Fruit fly (Drosophila melanogaster) whole organism, prepupa: ENCODE measurements around the gene CG44271.

Experiments
- Blimp-1 ChIP-seq: fragments of 200-800 bp; sonication (Bioruptor generic); optimal IDR thresholded peaks from 3 replicates; lab custom pipeline; 2017; ENCODE audit warnings: missing biosample characterization, missing genetic modification characterization, mild to moderate bottlenecking, moderate library complexity, missing genetic modification reagents
- CG10631 ChIP-seq: fragments of 200-800 bp; sonication (Bioruptor generic); optimal IDR thresholded peaks from 2 replicates; lab custom pipeline; 2016; ENCODE audit warnings: missing biosample characterization, missing genetic modification characterization
- CG11294 ChIP-seq: fragments of 200-800 bp; sonication (Bioruptor generic); IDR thresholded peaks from 2 replicates; pipeline ENCODE4 v1.3.6; 2022; ENCODE audit warnings: missing biosample characterization, missing genetic modification characterization
- CG11902 ChIP-seq: fragments of 200-800 bp; sonication (Bioruptor generic); optimal IDR thresholded peaks from 3 replicates; lab custom pipeline; 2016; ENCODE audit warnings: missing biosample characterization, missing genetic modification characterization
- CG15336 ChIP-seq: fragments of 200-800 bp; sonication (Bioruptor generic); IDR thresholded peaks from 2 replicates; pipeline ENCODE4 v1.3.6; 2022; ENCODE audit warnings: missing biosample characterization, missing genetic modification characterization
- CG1621 ChIP-seq: fragments of 200-800 bp; sonication (Bioruptor generic); optimal IDR thresholded peaks from 3 replicates; lab custom pipeline; 2018; ENCODE audit warnings: missing biosample characterization, mild to moderate bottlenecking, missing genetic modification characterization
- CG16779 ChIP-seq: fragments of 200-800 bp; sonication (Bioruptor generic); optimal IDR thresholded peaks from 3 replicates; lab custom pipeline; 2017; ENCODE audit warnings: missing biosample characterization, mild to moderate bottlenecking, missing genetic modification characterization
- CG31627 ChIP-seq: fragments of 200-800 bp; sonication (Bioruptor generic); optimal IDR thresholded peaks from 3 replicates; lab custom pipeline; 2016; ENCODE audit warnings: missing biosample characterization, missing genetic modification characterization
- CG6163 ChIP-seq: fragments of 200-800 bp; sonication (Bioruptor generic); IDR thresholded peaks from 3 replicates; pipeline ENCODE4 v1.3.6; 2022; ENCODE audit warnings: missing biosample characterization, missing genetic modification characterization
- CG6854 ChIP-seq: fragments of 200-800 bp; sonication (Bioruptor generic); optimal IDR thresholded peaks from 2 replicates; lab custom pipeline; 2017; ENCODE audit warnings: missing biosample characterization, mild to moderate bottlenecking, missing genetic modification characterization
- CG8119 ChIP-seq: fragments of 200-800 bp; sonication (Bioruptor generic); IDR thresholded peaks from 3 replicates; pipeline ENCODE4 v1.3.6; 2022; ENCODE audit warnings: missing biosample characterization, missing genetic modification characterization
- CG8319 ChIP-seq: fragments of 200-800 bp; sonication (Bioruptor generic); optimal IDR thresholded peaks from 3 replicates; lab custom pipeline; 2016; ENCODE audit warnings: missing biosample characterization, missing genetic modification characterization
- CG8632 ChIP-seq: fragments of 200-800 bp; sonication (Bioruptor generic); optimal IDR thresholded peaks from 3 replicates; lab custom pipeline; 2016; ENCODE audit warnings: missing biosample characterization, missing genetic modification characterization
- CG9139 ChIP-seq: fragments of 200-800 bp; sonication (Bioruptor generic); optimal IDR thresholded peaks from 3 replicates; lab custom pipeline; 2017; ENCODE audit warnings: missing biosample characterization, mild to moderate bottlenecking, missing genetic modification characterization
- Eip75B ChIP-seq: fragments of 200-800 bp; sonication (Bioruptor generic); optimal IDR thresholded peaks from 3 replicates; lab custom pipeline; 2016; ENCODE audit warnings: missing biosample characterization, missing genetic modification characterization
- Eip78C ChIP-seq: fragments of 200-800 bp; sonication (Bioruptor generic); peaks from one replicate; lab custom pipeline; 2016; ENCODE audit warnings: missing biosample characterization, missing genetic modification characterization
- Eip93F ChIP-seq: fragments of 200-800 bp; sonication (Bioruptor generic); optimal IDR thresholded peaks from 2 replicates; lab custom pipeline; 2016; ENCODE audit warnings: missing biosample characterization, mild to moderate bottlenecking, missing genetic modification characterization
- Ets21C ChIP-seq: fragments of 200-800 bp; sonication (Bioruptor generic); optimal IDR thresholded peaks from 3 replicates; lab custom pipeline; 2016; ENCODE audit warnings: missing biosample characterization, missing genetic modification characterization
- Ets96B ChIP-seq: fragments of 200-800 bp; optimal IDR thresholded peaks from 2 replicates; lab custom pipeline; 2019; ENCODE audit warnings: missing biosample characterization, mild to moderate bottlenecking, missing genetic modification characterization, moderate library complexity
- Gug ChIP-seq: fragments of 200-800 bp; sonication (Bioruptor generic); IDR thresholded peaks from 2 replicates; pipeline ENCODE4 v1.3.6; 2022; ENCODE audit warnings: missing biosample characterization, missing genetic modification characterization
- Hr39 ChIP-seq: fragments of 200-800 bp; sonication (Bioruptor generic); optimal IDR thresholded peaks from 2 replicates; lab custom pipeline; 2016; ENCODE audit warnings: missing biosample characterization, missing genetic modification characterization
- Lpt ChIP-seq: fragments of 200-800 bp; sonication (Bioruptor generic); optimal IDR thresholded peaks from 3 replicates; lab custom pipeline; 2016; ENCODE audit warnings: missing biosample characterization, missing genetic modification characterization
- Met ChIP-seq: fragments of 200-800 bp; sonication (Bioruptor generic); optimal IDR thresholded peaks from 3 replicates; lab custom pipeline; 2016; ENCODE audit warnings: missing biosample characterization, missing genetic modification characterization
- OdsH ChIP-seq: fragments of 200-800 bp; sonication (Bioruptor generic); optimal IDR thresholded peaks from 3 replicates; lab custom pipeline; 2016; ENCODE audit warnings: missing biosample characterization, missing genetic modification characterization
- Smox ChIP-seq: fragments of 200-800 bp; sonication (Bioruptor generic); optimal IDR thresholded peaks from 3 replicates; lab custom pipeline; 2016; ENCODE audit warnings: missing biosample characterization, missing genetic modification characterization
- Sox102F ChIP-seq: fragments of 200-800 bp; sonication (Bioruptor generic); optimal IDR thresholded peaks from 2 replicates; lab custom pipeline; 2016; ENCODE audit warnings: missing biosample characterization, mild to moderate bottlenecking, missing genetic modification characterization
- Sox14 ChIP-seq: fragments of 200-800 bp; sonication (Bioruptor generic); optimal IDR thresholded peaks from 3 replicates; lab custom pipeline; 2016; ENCODE audit warnings: missing biosample characterization, missing genetic modification characterization
- dac ChIP-seq: fragments of 200-800 bp; sonication (Bioruptor generic); optimal IDR thresholded peaks from 2 replicates; lab custom pipeline; 2017; ENCODE audit warnings: missing biosample characterization, mild to moderate bottlenecking, missing genetic modification characterization
- dsx ChIP-seq: fragments of 200-800 bp; optimal IDR thresholded peaks from 3 replicates; lab custom pipeline; 2019; ENCODE audit warnings: missing biosample characterization, mild to moderate bottlenecking, missing genetic modification characterization, moderate library complexity; ENCODE audit not compliant: poor library complexity, severe bottlenecking
- eg ChIP-seq: fragments of 200-800 bp; sonication (Bioruptor generic); IDR thresholded peaks from 3 replicates; pipeline ENCODE4 v1.3.6; 2022; ENCODE audit warnings: missing biosample characterization, missing genetic modification characterization
- fkh ChIP-seq: fragments of 200-800 bp; sonication (Bioruptor generic); optimal IDR thresholded peaks from 3 replicates; lab custom pipeline; 2017; ENCODE audit warnings: missing biosample characterization, mild to moderate bottlenecking, missing genetic modification characterization, moderate library complexity
- net ChIP-seq: fragments of 200-800 bp; sonication (Bioruptor generic); optimal IDR thresholded peaks from 3 replicates; lab custom pipeline; 2016; ENCODE audit warnings: missing biosample characterization, missing genetic modification characterization
- ss ChIP-seq, 2 experiments: fragments of 200-800 bp; sonication (Bioruptor generic); optimal IDR thresholded peaks; 2 replicates in 1 of 2; 3 replicates in 1 of 2; lab custom pipeline; 2017 to 2018; ENCODE audit warnings: mild to moderate bottlenecking in 2 of 2, missing biosample characterization in 2 of 2, missing genetic modification characterization in 2 of 2, moderate library complexity in 1 of 2
- svp ChIP-seq: fragments of 200-800 bp; sonication (Bioruptor generic); peaks from one replicate; lab custom pipeline; 2016; ENCODE audit warnings: missing biosample characterization, missing genetic modification characterization
- topi ChIP-seq: fragments of 200-800 bp; sonication (Bioruptor generic); optimal IDR thresholded peaks from 3 replicates; lab custom pipeline; 2016; ENCODE audit warnings: missing biosample characterization, missing genetic modification characterization
- vri ChIP-seq: fragments of 200-800 bp; sonication (Bioruptor generic); optimal IDR thresholded peaks from 3 replicates; lab custom pipeline; 2016; ENCODE audit warnings: missing biosample characterization, mild to moderate bottlenecking, missing genetic modification characterization

CG44271 gene

dm6 chr2L:6759528-6759927, 11.8 kb upstream of the CG44271 start, which contains the start of gene CG11322:
Gene CG11322 (minus strand): TSS chr2L:6759628.
- TF ChIP-seq dsx (no peak), vri (GFP tag; lab: Kevin White, UChicago) (no peak), Lpt (no peak), CG9139 (no peak), CG8319 (GFP tag; lab: Kevin White, UChicago) (no peak), OdsH (GFP tag; lab: Kevin White, UChicago) (no peak), CG11902 (no peak), eg (no peak), fkh (GFP tag; lab: Kevin White, UChicago) (no peak), Hr39 (GFP tag; lab: Kevin White, UChicago) (no peak), Sox102F (GFP tag; lab: Kevin White, UChicago) (no peak), CG6163 (no peak), net (no peak)

dm6 chr2L:6751037-6751436, 3.3 kb upstream of the CG44271 start:
- TF ChIP-seq Eip93F = no peak

- TF ChIP-seq CG16779 (tag; lab: Kevin White, UChicago) (no peak), CG6163 (no peak), CG1621 (tag; lab: Kevin White, UChicago) (no peak), Ets21C (GFP tag; lab: Kevin White, UChicago) (no peak), CG8632 (no peak), ss (GFP tag; optimal IDR thresholded peaks at IDR 0.05; lab: Kevin White, UChicago) (no peak), fkh (GFP tag; lab: Kevin White, UChicago) (no peak), CG31627 (GFP tag; lab: Kevin White, UChicago) (no peak), CG8119 (GFP tag; lab: Robert Waterston, UW) (no peak), Eip93F (no peak), CG11294 (GFP tag; lab: Robert Waterston, UW) (no peak)
Measured at dm6 chr2L:6745522-6745921, 2.2 kb downstream of the CG44271 start, which contains the start of gene CG31910. Gene CG31910 (minus strand): TSS chr2L:6745622.

dm6 chr2L:6741980-6742591, 5.6 kb downstream of the CG44271 start, which contains the start of gene meng:
Gene meng (plus strand): TSS chr2L:6742502.
- TF ChIP-seq Eip78C = peak; percentile 17
- TF ChIP-seq CG10631 = no peak
- no peak for TF ChIP-seq CG16779 (tag; lab: Kevin White, UChicago)
- 0 out of 3 replicates have a peak, but pooled peaks have one; percentile 1 for TF ChIP-seq eg
- TF ChIP-seq, all 60 proteins: peak for 2

- TF ChIP-seq Ets96B (tag; lab: Kevin White, UChicago) (no peak), svp (GFP tag; lab: Kevin White, UChicago) (no peak), Hr39 (GFP tag; lab: Kevin White, UChicago) (no peak), Sox14 (GFP tag; lab: Kevin White, UChicago) (no peak), Gug (no peak), Blimp-1 (GFP tag; lab: Kevin White, UChicago) (no peak), dac (no peak), CG15336 (GFP tag; lab: Robert Waterston, UW) (no peak), Met (GFP tag; lab: Kevin White, UChicago) (no peak), topi (GFP tag; lab: Kevin White, UChicago) (no peak), CG6854 (GFP tag; lab: Kevin White, UChicago) (no peak), Smox (GFP tag; lab: Kevin White, UChicago) (no peak), Eip78C (no peak), Eip75B (GFP tag; lab: Kevin White, UChicago) (no peak)
Measured at dm6 chr2L:6740088-6740487, 7.6 kb downstream of the CG44271 start, which contains the start of gene TTLL3A. Gene TTLL3A (minus strand): TSS chr2L:6740188.
